Worm (Caenorhabditis elegans): Measurements from ENCODE around the gene flad-1.

flad-1 gene

ce11 chrII:9994679-9995078 is 50.7 kb downstream of the flad-1 start:
- TF ChIP-seq zim-3 (tag; optimal IDR thresholded peaks at IDR 0.05) (no peak), Y53F4B.3 (GFP tag; IDR thresholded peaks at IDR 0.05) (no peak), ceh-58 (GFP tag; IDR thresholded peaks at IDR 0.05) (no peak), zfh-2 (GFP tag; conservative IDR thresholded peaks at IDR 0.05) (no peak), attf-5 (GFP tag; optimal IDR thresholded peaks at IDR 0.05) (no peak), B0019.2 (GFP tag; conservative IDR thresholded peaks at IDR 0.05) (no peak), T26A5.8 (tag; optimal IDR thresholded peaks at IDR 0.05) (no peak), let-607 (tag; optimal IDR thresholded peaks at IDR 0.05) (no peak), pha-4 (tag; optimal IDR thresholded peaks at IDR 0.05) (no peak), die-1 (tag; optimal IDR thresholded peaks at IDR 0.05) (no peak), somi-1 (GFP tag; optimal IDR thresholded peaks at IDR 0.05) (no peak), Y53G8AR.9 (GFP tag; conservative IDR thresholded peaks at IDR 0.05) (no peak), ccch-3 (GFP tag; optimal IDR thresholded peaks at IDR 0.05) (no peak), ztf-22 (GFP tag; optimal IDR thresholded peaks at IDR 0.05) (no peak), repo-1 (tag; optimal IDR thresholded peaks at IDR 0.05) (no peak), efl-1 (GFP tag; optimal IDR thresholded peaks at IDR 0.05) (no peak), Y95B8A.8 (GFP tag; IDR thresholded peaks at IDR 0.05) (no peak)
